Fruit fly (Drosophila melanogaster): ENCODE data around the gene Vha100-1.

The Vha100-1 gene

DNA sequence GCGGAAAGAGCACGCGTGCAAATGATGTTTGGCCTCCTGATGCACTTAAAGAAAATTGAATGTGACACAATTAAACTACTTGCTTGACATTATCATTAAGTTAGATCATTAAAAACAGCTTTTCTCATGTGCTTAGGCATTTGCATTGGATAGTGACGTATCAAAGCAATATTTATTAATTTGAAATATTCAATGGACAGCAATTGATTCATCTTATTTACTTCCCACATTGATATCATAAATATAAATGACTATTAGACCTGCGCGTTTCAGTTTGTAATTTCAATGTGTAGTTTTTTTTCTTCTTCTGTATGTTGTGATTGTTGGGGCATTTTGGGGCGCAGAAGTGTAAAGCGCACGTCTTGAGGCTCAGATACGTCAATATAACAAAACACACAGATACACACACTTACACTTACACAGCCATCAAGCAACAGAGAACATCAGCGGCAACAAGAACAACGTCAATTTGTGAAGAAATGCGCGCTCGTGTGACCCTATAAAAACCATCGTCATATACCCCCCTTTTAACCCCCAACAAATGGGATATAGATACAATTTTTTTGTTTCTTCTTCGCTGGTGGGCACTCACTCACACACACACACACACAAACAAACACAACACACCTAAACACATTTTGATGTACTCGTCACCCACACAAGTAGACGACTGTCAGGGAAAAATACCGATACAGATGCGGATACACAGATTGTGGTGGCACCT lies 41.9 kb upstream of the Vha100-1 start (continued):
- peak; percentile 81 for TF ChIP-seq CG7839 (tag; optimal IDR thresholded peaks at IDR 0.05)
- peak; percentile 11 for TF ChIP-seq CG4328 (GFP tag; optimal IDR thresholded peaks at IDR 0.05)
- TF ChIP-seq mld (GFP tag; IDR thresholded peaks at IDR 0.05; ENCODE audit: partially characterized antibody): no peak
- no peak for TF ChIP-seq sc (optimal IDR thresholded peaks at IDR 0.05)
- peak; percentile 54 for TF ChIP-seq sc (GFP tag; optimal IDR thresholded peaks at IDR 0.05)
- TF ChIP-seq tgo (GFP tag; IDR thresholded peaks at IDR 0.05): peak; percentile 70
- TF ChIP-seq lbe (GFP tag; optimal IDR thresholded peaks at IDR 0.05): peak; percentile 10
- TF ChIP-seq CG12391 (tag; optimal IDR thresholded peaks at IDR 0.05): peak; percentile 82
- peak; percentile 66 for TF ChIP-seq CG10267 (tag; optimal IDR thresholded peaks at IDR 0.05)
- TF ChIP-seq tna (GFP tag; IDR thresholded peaks at IDR 0.05; ENCODE audit: partially characterized antibody): no peak
- TF ChIP-seq HmgZ (tag; optimal IDR thresholded peaks at IDR 0.05): peak; percentile 26
- TF ChIP-seq cwo (GFP tag; optimal IDR thresholded peaks at IDR 0.05): peak; percentile 49
- TF ChIP-seq unc-4 (GFP tag; IDR thresholded peaks at IDR 0.05; ENCODE audit: partially characterized antibody): no peak
- TF ChIP-seq CrebB (tag; optimal IDR thresholded peaks at IDR 0.05): peak; percentile 6
- TF ChIP-seq Blimp-1 (GFP tag; optimal IDR thresholded peaks at IDR 0.05): peak; percentile 79
- peak; percentile 20 for TF ChIP-seq Usf (GFP tag; optimal IDR thresholded peaks at IDR 0.05)
- no peak for TF ChIP-seq Optix (GFP tag; IDR thresholded peaks at IDR 0.05)
- peak; percentile 84 for TF ChIP-seq Sox102F (GFP tag; optimal IDR thresholded peaks at IDR 0.05)
- no peak for TF ChIP-seq Kr (GFP tag; optimal IDR thresholded peaks at IDR 0.05)
- no peak for TF ChIP-seq CG34376 (GFP tag; optimal IDR thresholded peaks at IDR 0.05)
- TF ChIP-seq dm (GFP tag; optimal IDR thresholded peaks at IDR 0.05): no peak
- peak; percentile 37; the same call in 1 of the 2 replicates for TF ChIP-seq danr (GFP tag; IDR thresholded peaks at IDR 0.05)
- no peak for TF ChIP-seq cad (GFP tag; optimal IDR thresholded peaks at IDR 0.05)
- TF ChIP-seq dmrt99B (tag; optimal IDR thresholded peaks at IDR 0.05): peak; percentile 88
- TF ChIP-seq cato (GFP tag; optimal IDR thresholded peaks at IDR 0.05; ENCODE audit: borderline replicate concordance): peak; percentile 35
- TF ChIP-seq CG6683 (GFP tag; optimal IDR thresholded peaks at IDR 0.05): peak; percentile 45
- peak; percentile 65 for TF ChIP-seq CG13775 (GFP tag; optimal IDR thresholded peaks at IDR 0.05)
- peak; percentile 74 for TF ChIP-seq CG14710 (tag; optimal IDR thresholded peaks at IDR 0.05)
- TF ChIP-seq kah (GFP tag; optimal IDR thresholded peaks at IDR 0.05): no peak
- TF ChIP-seq CG2875 (GFP tag; optimal IDR thresholded peaks at IDR 0.05): peak; percentile 72
- TF ChIP-seq wek (GFP tag; optimal IDR thresholded peaks at IDR 0.05): no peak
- TF ChIP-seq inv (GFP tag; IDR thresholded peaks at IDR 0.05; ENCODE audit: partially characterized antibody): no peak
- 0 out of 2 replicates have a peak, but pooled peaks have one; percentile 49 for TF ChIP-seq peb (GFP tag; IDR thresholded peaks at IDR 0.05)
- TF ChIP-seq CG4707 (GFP tag; optimal IDR thresholded peaks at IDR 0.05): peak; percentile 37
- no peak for TF ChIP-seq CG1832 (GFP tag; optimal IDR thresholded peaks at IDR 0.05)
- TF ChIP-seq CG10431 (GFP tag; optimal IDR thresholded peaks at IDR 0.05): peak; percentile 2
- TF ChIP-seq CG4360 (GFP tag; IDR thresholded peaks at IDR 0.05): peak; percentile 20; the same call in 1 of the 2 replicates
- peak; percentile 73 for TF ChIP-seq Xbp1 (GFP tag; optimal IDR thresholded peaks at IDR 0.05)
- peak; percentile 21 for TF ChIP-seq YL-1 (GFP tag; optimal IDR thresholded peaks at IDR 0.05)
- TF ChIP-seq D (optimal IDR thresholded peaks at IDR 0.05): no peak
- peak; percentile 82 for TF ChIP-seq D (GFP tag; optimal IDR thresholded peaks at IDR 0.05)
- peak; percentile 62 for TF ChIP-seq CG18476 (GFP tag; optimal IDR thresholded peaks at IDR 0.05)
- TF ChIP-seq CG31224 (GFP tag; IDR thresholded peaks at IDR 0.05): peak; percentile 59
- TF ChIP-seq CG9215 (GFP tag; IDR thresholded peaks at IDR 0.05): peak; percentile 55
- TF ChIP-seq pnt (GFP tag; optimal IDR thresholded peaks at IDR 0.05): peak; percentile 59
- TF ChIP-seq H2.0 (GFP tag; IDR thresholded peaks at IDR 0.05): peak; percentile 51
- TF ChIP-seq ap (GFP tag; IDR thresholded peaks at IDR 0.05): peak; percentile 60
- no peak for TF ChIP-seq BEAF-32 (GFP tag; optimal IDR thresholded peaks at IDR 0.05)
- TF ChIP-seq CG1529 (GFP tag; optimal IDR thresholded peaks at IDR 0.05): peak; percentile 65
